Fruit fly (Drosophila melanogaster): ENCODE results near the gene CG15172.

dm6 chr2L:18976749-18977148 is 45.5 kb upstream of the CG15172 start:
- no peak for TF ChIP-seq cic (GFP tag; optimal IDR thresholded peaks at IDR 0.05)
- no peak for TF ChIP-seq kay (GFP tag; ENCODE audit: borderline replicate concordance)
- TF ChIP-seq pad (GFP tag; optimal IDR thresholded peaks at IDR 0.05) = no peak
- no peak for TF ChIP-seq Mnt (GFP tag; optimal IDR thresholded peaks at IDR 0.05)
- no peak for TF ChIP-seq Clk (GFP tag; optimal IDR thresholded peaks at IDR 0.05)
- TF ChIP-seq ovo (GFP tag; optimal IDR thresholded peaks at IDR 0.05) = no peak
- no peak for TF ChIP-seq CG12768 (GFP tag; optimal IDR thresholded peaks at IDR 0.05)
- no peak for TF ChIP-seq CG7101 (tag; optimal IDR thresholded peaks at IDR 0.05)
- no peak for TF ChIP-seq CG1620 (GFP tag; optimal IDR thresholded peaks at IDR 0.05)
- TF ChIP-seq CG11617 (GFP tag; optimal IDR thresholded peaks at IDR 0.05) = no peak
- no peak for TF ChIP-seq CG5204 (GFP tag; optimal IDR thresholded peaks at IDR 0.05)

All from whole organism, adult.